Fruit fly (Drosophila melanogaster): ENCODE data around the gene Phb1.

DNA sequence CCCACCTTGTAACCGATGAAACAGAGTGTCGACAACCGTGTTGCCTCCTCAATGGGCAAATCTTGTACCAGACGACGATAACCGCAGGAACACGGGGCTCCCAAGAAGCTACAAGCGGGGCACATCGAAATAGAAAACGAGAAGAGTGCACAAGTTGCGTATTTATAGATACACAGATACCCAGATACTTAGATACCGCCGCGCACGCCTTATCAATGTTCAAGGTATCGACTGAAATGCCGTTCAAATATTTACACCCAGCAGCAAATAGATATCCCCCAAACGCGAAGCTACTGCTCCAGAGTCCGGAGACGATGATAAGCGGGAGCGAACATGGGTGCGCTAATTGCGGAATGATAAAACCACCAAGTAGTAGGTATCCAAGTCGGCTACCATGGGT, 25.0 kb downstream of the Phb1 start:
- no peak for TF ChIP-seq pan (optimal IDR thresholded peaks at IDR 0.05)
- no peak for TF ChIP-seq psq (optimal IDR thresholded peaks at IDR 0.05)
- no peak for TF ChIP-seq Dll (optimal IDR thresholded peaks at IDR 0.05)
- TF ChIP-seq CG8478 (optimal IDR thresholded peaks at IDR 0.05) = no peak
- no peak for TF ChIP-seq usp (GFP tag; optimal IDR thresholded peaks at IDR 0.05)
- no peak for TF ChIP-seq EcR (GFP tag; optimal IDR thresholded peaks at IDR 0.05)
